Worm (Caenorhabditis elegans) whole organism, L2 larva: ENCODE data around the gene gcy-14.

Experiments used
- C34F6.9 ChIP-seq: fragments of 150-350 bp; optimal IDR thresholded peaks from 2 replicates; lab custom pipeline; 2014; ENCODE audit warnings: missing biosample characterization, missing genetic modification characterization
- F13H6.1 ChIP-seq: sonication (generic microtip); optimal IDR thresholded peaks from 2 replicates; lab custom pipeline; 2016; ENCODE audit warnings: missing genetic modification characterization, missing compliant biosample characterization
- R02D3.7 ChIP-seq: fragments of 150-350 bp; optimal IDR thresholded peaks from 2 replicates; lab custom pipeline; 2014; ENCODE audit warnings: missing biosample characterization, missing genetic modification characterization
- Y55F3AM.14 ChIP-seq: fragments of 200-800 bp; sonication (Bioruptor generic); optimal IDR thresholded peaks from 2 replicates; lab custom pipeline; 2018; ENCODE audit warnings: mild to moderate bottlenecking, missing genetic modification characterization, missing compliant biosample characterization
- ZK546.5 ChIP-seq: sonication (generic microtip); optimal IDR thresholded peaks from 2 replicates; lab custom pipeline; 2017; ENCODE audit warnings: missing biosample characterization, missing genetic modification characterization
- alr-1 ChIP-seq: fragments of 150-350 bp; optimal IDR thresholded peaks from 2 replicates; lab custom pipeline; 2014; ENCODE audit warnings: missing biosample characterization, missing genetic modification characterization
- aly-2 ChIP-seq: fragments of 150-350 bp; optimal IDR thresholded peaks from 2 replicates; lab custom pipeline; 2014; ENCODE audit warnings: missing biosample characterization, missing genetic modification characterization
- ama-1 ChIP-seq: fragments of 150-350 bp; optimal IDR thresholded peaks from 2 replicates; lab custom pipeline; 2018; ENCODE audit warnings: inconsistent platforms
- blmp-1 ChIP-seq: sonication (generic microtip); optimal IDR thresholded peaks from 2 replicates; lab custom pipeline; 2017; ENCODE audit warnings: missing genetic modification characterization, mild to moderate bottlenecking, missing compliant biosample characterization, antibody characterized with exemption, moderate library complexity; ENCODE audit not compliant: insufficient read depth
- ceh-16 ChIP-seq: fragments of 150-350 bp; optimal IDR thresholded peaks from 2 replicates; lab custom pipeline; 2014; ENCODE audit warnings: missing biosample characterization, missing genetic modification characterization
- ceh-82 ChIP-seq: fragments of 150-350 bp; optimal IDR thresholded peaks from 2 replicates; lab custom pipeline; 2014; ENCODE audit warnings: missing biosample characterization, missing genetic modification characterization
- crh-2 ChIP-seq: sonication (generic microtip); optimal IDR thresholded peaks from 2 replicates; lab custom pipeline; 2017; ENCODE audit warnings: missing biosample characterization, missing genetic modification characterization
- dmd-4 ChIP-seq: sonication (generic microtip); optimal IDR thresholded peaks from 2 replicates; lab custom pipeline; 2017; ENCODE audit warnings: missing biosample characterization, missing genetic modification characterization
- egl-27 ChIP-seq: sonication (generic microtip); optimal IDR thresholded peaks from 3 replicates; lab custom pipeline; 2017; ENCODE audit warnings: missing biosample characterization, missing genetic modification reagents, missing genetic modification characterization
- elt-1 ChIP-seq: fragments of 150-350 bp; optimal IDR thresholded peaks from 2 replicates; lab custom pipeline; 2014; ENCODE audit warnings: missing biosample characterization, missing genetic modification characterization
- elt-3 ChIP-seq: sonication (generic microtip); optimal IDR thresholded peaks from 2 replicates; lab custom pipeline; 2017; ENCODE audit warnings: missing biosample characterization, missing genetic modification characterization
- fos-1 ChIP-seq: fragments of 150-350 bp; optimal IDR thresholded peaks from 2 replicates; lab custom pipeline; 2014; ENCODE audit warnings: missing biosample characterization, missing genetic modification characterization
- gmeb-1 ChIP-seq: fragments of 150-350 bp; optimal IDR thresholded peaks from 2 replicates; lab custom pipeline; 2014; ENCODE audit warnings: missing biosample characterization, missing genetic modification characterization
- lin-11 ChIP-seq: fragments of 150-350 bp; sonication (generic microtip); optimal IDR thresholded peaks from 2 replicates; lab custom pipeline; 2014; ENCODE audit warnings: missing biosample characterization, missing genetic modification characterization, inconsistent platforms, mixed read lengths
- lin-39 ChIP-seq: fragments of 150-350 bp; optimal IDR thresholded peaks from 2 replicates; lab custom pipeline; 2014; ENCODE audit warnings: missing biosample characterization, missing genetic modification reagents, missing genetic modification characterization
- lsy-2 ChIP-seq, 2 experiments: fragments of 150-350 bp in 1 of 2; sonication (generic microtip) in 1 of 2; optimal IDR thresholded peaks; 2 replicates each; lab custom pipeline; 2014 to 2017; ENCODE audit warnings: missing biosample characterization in 2 of 2, missing genetic modification characterization in 2 of 2
- mab-5 ChIP-seq: fragments of 150-350 bp; optimal IDR thresholded peaks from 2 replicates; lab custom pipeline; 2014; ENCODE audit warnings: missing biosample characterization, missing genetic modification characterization
- mbf-1 ChIP-seq: sonication (generic microtip); optimal IDR thresholded peaks from 2 replicates; lab custom pipeline; 2017; ENCODE audit warnings: missing biosample characterization, missing genetic modification characterization
- mdl-1 ChIP-seq, 2 experiments: fragments of 150-350 bp in 1 of 2; sonication (generic microtip) in 1 of 2; optimal IDR thresholded peaks; 2 replicates each; lab custom pipeline; 2017; ENCODE audit warnings: missing biosample characterization in 2 of 2, missing genetic modification characterization in 2 of 2
- nhr-11 ChIP-seq: fragments of 150-350 bp; optimal IDR thresholded peaks from 2 replicates; lab custom pipeline; 2014; ENCODE audit warnings: missing biosample characterization, missing genetic modification characterization
- nhr-12 ChIP-seq: fragments of 150-350 bp; optimal IDR thresholded peaks from 2 replicates; lab custom pipeline; 2014; ENCODE audit warnings: missing biosample characterization, missing genetic modification characterization
- nhr-129 ChIP-seq: fragments of 150-350 bp; optimal IDR thresholded peaks from 2 replicates; lab custom pipeline; 2014; ENCODE audit warnings: missing biosample characterization, missing genetic modification characterization
- nhr-21 ChIP-seq: fragments of 150-350 bp; optimal IDR thresholded peaks from 2 replicates; lab custom pipeline; 2014; ENCODE audit warnings: missing biosample characterization, missing genetic modification characterization
- nhr-23 ChIP-seq: fragments of 150-350 bp; optimal IDR thresholded peaks from 2 replicates; lab custom pipeline; 2014; ENCODE audit warnings: missing biosample characterization, missing genetic modification reagents, missing genetic modification characterization
- nhr-25 ChIP-seq: fragments of 150-350 bp; sonication (generic microtip); optimal IDR thresholded peaks from 3 replicates; lab custom pipeline; 2014; ENCODE audit warnings: missing biosample characterization, missing genetic modification characterization
- sem-4 ChIP-seq: fragments of 150-350 bp; optimal IDR thresholded peaks from 2 replicates; lab custom pipeline; 2014; ENCODE audit warnings: missing biosample characterization, missing genetic modification reagents, missing genetic modification characterization
- skn-1 ChIP-seq: sonication (generic microtip); optimal IDR thresholded peaks from 2 replicates; lab custom pipeline; 2017; ENCODE audit warnings: missing biosample characterization, missing genetic modification characterization
- sma-9 ChIP-seq, 2 experiments: fragments of 150-350 bp in 1 of 2; sonication (generic microtip) in 1 of 2; optimal IDR thresholded peaks; 2 replicates each; lab custom pipeline; 2014 to 2016; ENCODE audit warnings: missing genetic modification characterization in 2 of 2, mild to moderate bottlenecking in 1 of 2, missing biosample characterization in 1 of 2, missing compliant biosample characterization in 1 of 2, missing genetic modification reagents in 1 of 2, moderate library complexity in 1 of 2
- snpc-4 ChIP-seq: fragments of 150-350 bp; optimal IDR thresholded peaks from 2 replicates; lab custom pipeline; 2014; ENCODE audit warnings: missing biosample characterization, missing genetic modification characterization
- unc-39 ChIP-seq: fragments of 150-350 bp; optimal IDR thresholded peaks from 2 replicates; lab custom pipeline; 2014; ENCODE audit warnings: missing biosample characterization, missing genetic modification characterization
- unc-55 ChIP-seq: fragments of 150-350 bp; sonication (generic microtip); optimal IDR thresholded peaks from 3 replicates; lab custom pipeline; 2014; ENCODE audit warnings: missing biosample characterization, missing genetic modification reagents, missing genetic modification characterization
- unc-62 ChIP-seq: fragments of 150-350 bp; optimal IDR thresholded peaks from 2 replicates; lab custom pipeline; 2014; ENCODE audit warnings: missing biosample characterization, missing genetic modification reagents, missing genetic modification characterization
- zag-1 ChIP-seq: fragments of 150-350 bp; optimal IDR thresholded peaks from 2 replicates; lab custom pipeline; 2014; ENCODE audit warnings: missing biosample characterization, missing genetic modification characterization
- ztf-1 ChIP-seq: fragments of 200-800 bp; sonication (Bioruptor generic); conservative IDR thresholded peaks from 2 replicates; pipeline ENCODE4 v1.3.6; 2022; ENCODE audit warnings: missing genetic modification characterization, missing compliant biosample characterization
- ztf-11 ChIP-seq: sonication (generic microtip); optimal IDR thresholded peaks from 2 replicates; lab custom pipeline; 2017; ENCODE audit warnings: missing biosample characterization, missing genetic modification characterization
- ztf-4 ChIP-seq: fragments of 150-350 bp; optimal IDR thresholded peaks from 2 replicates; lab custom pipeline; 2014; ENCODE audit warnings: missing biosample characterization, missing genetic modification characterization

The gcy-14 gene

ce11 chrV:14847291-14847915, 20.7 kb downstream of the gcy-14 start, which contains the start of gene ret-1:
TSS of gene ret-1 (minus strand) at chrV:14847413.
- TF ChIP-seq mab-5 (no peak), crh-2 (tag; lab: Kevin White, UChicago) (no peak), elt-1 (no peak), ceh-16 (tag; lab: Kevin White, UChicago) (no peak), R02D3.7 (tag; lab: Kevin White, UChicago) (no peak), fos-1 (no peak), mbf-1 (tag; lab: Kevin White, UChicago) (no peak), C34F6.9 (tag; lab: Kevin White, UChicago) (peak; percentile 38), unc-39 (tag; lab: Kevin White, UChicago) (no peak), unc-62 (no peak), skn-1 (no peak), sma-9 (GFP tag; optimal IDR thresholded peaks at IDR 0.05; lab: Kevin White, UChicago) (peak; percentile 41), sma-9 (tag; optimal IDR thresholded peaks at IDR 0.05; lab: Kevin White, UChicago) (no peak), elt-3 (tag; lab: Kevin White, UChicago) (no peak), nhr-23 (tag; lab: Kevin White, UChicago) (no peak), nhr-21 (tag; lab: Kevin White, UChicago) (no peak), nhr-12 (tag; lab: Kevin White, UChicago) (no peak), lin-11 (no peak), dmd-4 (tag; lab: Kevin White, UChicago) (no peak), F13H6.1 (peak; percentile 68), sem-4 (no peak), nhr-129 (peak; percentile 73), gmeb-1 (tag; lab: Kevin White, UChicago) (no peak), ztf-1 (no peak), nhr-11 (tag; lab: Kevin White, UChicago) (no peak), Y55F3AM.14 (GFP tag; lab: Kevin White, UChicago) (peak; percentile 68), zag-1 (tag; lab: Kevin White, UChicago) (no peak), aly-2 (no peak), ztf-4 (tag; lab: Kevin White, UChicago) (no peak), nhr-25 (tag; lab: Kevin White, UChicago) (no peak), unc-55 (GFP tag; lab: Kevin White, UChicago) (no peak), ztf-11 (tag; lab: Kevin White, UChicago) (no peak), mdl-1 (tag; optimal IDR thresholded peaks at IDR 0.05; lab: Kevin White, UChicago) (peak in 1 of 2 experiments; percentile 25)
- TF ChIP-seq, all 48 proteins: peak for 6

ce11 chrV:14841660-14842059, 26.4 kb downstream of the gcy-14 start:
- no peak for TF ChIP-seq ztf-4 (tag; lab: Kevin White, UChicago)
- no peak for TF ChIP-seq nhr-23 (tag; lab: Kevin White, UChicago)
- no peak for TF ChIP-seq crh-2 (tag; lab: Kevin White, UChicago)
- TF ChIP-seq R02D3.7 (tag; lab: Kevin White, UChicago), result no peak
- no peak for TF ChIP-seq mdl-1 (tag; optimal IDR thresholded peaks at IDR 0.05; lab: Kevin White, UChicago)
- TF ChIP-seq skn-1, result no peak
- no peak for TF ChIP-seq snpc-4 (tag; lab: Kevin White, UChicago)
- TF ChIP-seq C34F6.9 (tag; lab: Kevin White, UChicago), result no peak
- no peak for TF ChIP-seq fos-1
- TF ChIP-seq ama-1 (lab: Kevin White, UChicago), result no peak
- TF ChIP-seq ceh-82, result no peak
- TF ChIP-seq nhr-129, result no peak
- TF ChIP-seq nhr-11 (tag; lab: Kevin White, UChicago), result no peak
- TF ChIP-seq ceh-16 (tag; lab: Kevin White, UChicago), result no peak
- TF ChIP-seq unc-62, result no peak
- no peak for TF ChIP-seq blmp-1 (tag; lab: Kevin White, UChicago)
- TF ChIP-seq aly-2, result no peak
- no peak for TF ChIP-seq ZK546.5
- no peak for TF ChIP-seq mab-5
- no peak for TF ChIP-seq lin-11

- TF ChIP-seq zag-1 (tag; lab: Kevin White, UChicago), result no peak
- TF ChIP-seq fos-1, result no peak
- TF ChIP-seq elt-1, result no peak
- TF ChIP-seq unc-39 (tag; lab: Kevin White, UChicago), result no peak
- TF ChIP-seq nhr-21 (tag; lab: Kevin White, UChicago), result no peak
- TF ChIP-seq R02D3.7 (tag; lab: Kevin White, UChicago), result no peak
- no peak for TF ChIP-seq ztf-4 (tag; lab: Kevin White, UChicago)
- no peak for TF ChIP-seq ama-1 (lab: Kevin White, UChicago)
- TF ChIP-seq nhr-23 (tag; lab: Kevin White, UChicago), result no peak
- no peak for TF ChIP-seq lin-39 (tag; lab: Kevin White, UChicago)
- TF ChIP-seq lin-11, result no peak
- TF ChIP-seq egl-27, result no peak
- no peak for TF ChIP-seq alr-1 (tag; lab: Kevin White, UChicago)
- no peak for TF ChIP-seq ZK546.5
- no peak for TF ChIP-seq mdl-1 (tag; optimal IDR thresholded peaks at IDR 0.05; lab: Kevin White, UChicago)
- no peak for TF ChIP-seq lsy-2 (tag; optimal IDR thresholded peaks at IDR 0.05; lab: Kevin White, UChicago)
- TF ChIP-seq mbf-1 (tag; lab: Kevin White, UChicago), result no peak
- TF ChIP-seq, all 48 proteins: peak for 0
These were observed 30.0 kb downstream of the gcy-14 start for ce11 chrV:14838130-14838529.
